Fruit fly (Drosophila melanogaster) whole organism, embryonic: ENCODE measurements around the gene kirre.

ENCODE experiments used
- ATbp ChIP-seq: fragments of 200-800 bp; sonication (Bioruptor generic); optimal IDR thresholded peaks from 2 replicates; lab custom pipeline; 2017; ENCODE audit warnings: missing biosample characterization, mild to moderate bottlenecking, missing genetic modification characterization, missing genetic modification reagents
- Adf1 ChIP-seq: fragments of 200-800 bp; sonication (Bioruptor generic); IDR thresholded peaks from 2 replicates; pipeline ENCODE4 v1.3.6; 2022; ENCODE audit warnings: missing biosample characterization, missing genetic modification characterization
- Aef1 ChIP-seq: fragments of 200-800 bp; sonication (Bioruptor generic); IDR thresholded peaks from 3 replicates; pipeline ENCODE4 v1.3.6; 2022; ENCODE audit warnings: missing biosample characterization, missing genetic modification characterization
- Atf6 ChIP-seq: fragments of 200-800 bp; sonication (Bioruptor generic); IDR thresholded peaks from 2 replicates; pipeline ENCODE4 v1.3.6; 2022; ENCODE audit warnings: missing biosample characterization, missing genetic modification characterization
- CG10321 ChIP-seq: fragments of 200-800 bp; sonication (Bioruptor generic); IDR thresholded peaks from 2 replicates; pipeline ENCODE4 v1.3.6; 2022; ENCODE audit warnings: missing biosample characterization, missing genetic modification characterization
- CG10431 ChIP-seq: fragments of 200-800 bp; sonication (Bioruptor generic); optimal IDR thresholded peaks from 3 replicates; lab custom pipeline; 2018; ENCODE audit warnings: missing biosample characterization, mild to moderate bottlenecking, missing genetic modification characterization
- CG10543 ChIP-seq: fragments of 200-800 bp; sonication (Bioruptor generic); optimal IDR thresholded peaks from 3 replicates; lab custom pipeline; 2017; ENCODE audit warnings: missing biosample characterization, mild to moderate bottlenecking, missing genetic modification characterization, moderate library complexity
- CG12071 ChIP-seq: fragments of 200-800 bp; sonication (Bioruptor generic); optimal IDR thresholded peaks from 3 replicates; lab custom pipeline; 2018; ENCODE audit warnings: missing biosample characterization, mild to moderate bottlenecking, missing genetic modification characterization
- CG12744 ChIP-seq: fragments of 200-800 bp; sonication (Bioruptor generic); optimal IDR thresholded peaks from 2 replicates; lab custom pipeline; 2016; ENCODE audit warnings: missing biosample characterization, missing genetic modification characterization
- CG1603 ChIP-seq: fragments of 200-800 bp; sonication (Bioruptor generic); optimal IDR thresholded peaks from 2 replicates; lab custom pipeline; 2019; ENCODE audit warnings: missing biosample characterization, mild to moderate bottlenecking, missing genetic modification characterization, moderate library complexity
- CG16779 ChIP-seq: fragments of 200-800 bp; sonication (Bioruptor generic); IDR thresholded peaks from 2 replicates; pipeline ENCODE4 v1.3.6; 2022; ENCODE audit warnings: missing biosample characterization, missing genetic modification characterization
- CG17385 ChIP-seq: fragments of 200-800 bp; sonication (Bioruptor generic); optimal IDR thresholded peaks from 3 replicates; lab custom pipeline; 2018; ENCODE audit warnings: missing biosample characterization, mild to moderate bottlenecking, missing genetic modification characterization
- CG17612 ChIP-seq: fragments of 200-800 bp; sonication (Bioruptor generic); IDR thresholded peaks from 2 replicates; pipeline ENCODE4 v1.3.6; 2022; ENCODE audit warnings: missing biosample characterization, missing genetic modification characterization
- CG18599 ChIP-seq: fragments of 200-800 bp; sonication (Bioruptor generic); optimal IDR thresholded peaks from 3 replicates; lab custom pipeline; 2017; ENCODE audit warnings: missing biosample characterization, missing genetic modification characterization, mild to moderate bottlenecking, moderate library complexity, missing genetic modification reagents
- CG18619 ChIP-seq: fragments of 200-800 bp; sonication (Bioruptor generic); optimal IDR thresholded peaks from 3 replicates; lab custom pipeline; 2017; ENCODE audit warnings: missing biosample characterization, mild to moderate bottlenecking, missing genetic modification characterization
- CG34376 ChIP-seq: fragments of 200-800 bp; sonication (Bioruptor generic); optimal IDR thresholded peaks from 2 replicates; lab custom pipeline; 2018; ENCODE audit warnings: missing biosample characterization, mild to moderate bottlenecking, missing genetic modification characterization
- CG4854 ChIP-seq: fragments of 200-800 bp; sonication (Bioruptor generic); optimal IDR thresholded peaks from 2 replicates; lab custom pipeline; 2016; ENCODE audit warnings: missing biosample characterization, missing genetic modification characterization, inconsistent platforms
- CG5245 ChIP-seq: fragments of 200-800 bp; sonication (Bioruptor generic); optimal IDR thresholded peaks from 3 replicates; lab custom pipeline; 2016; ENCODE audit warnings: missing biosample characterization, missing genetic modification characterization
- CG6791 ChIP-seq: fragments of 200-800 bp; sonication (Bioruptor generic); IDR thresholded peaks from 3 replicates; pipeline ENCODE4 v1.3.6; 2022; ENCODE audit warnings: missing biosample characterization, missing genetic modification characterization; ENCODE audit not compliant: partially characterized antibody
- CG7839 ChIP-seq: fragments of 200-800 bp; sonication (Bioruptor generic); optimal IDR thresholded peaks from 3 replicates; lab custom pipeline; 2018; ENCODE audit warnings: missing biosample characterization, mild to moderate bottlenecking, missing genetic modification characterization, moderate library complexity
- CG9876 ChIP-seq: fragments of 200-800 bp; sonication (Bioruptor generic); optimal IDR thresholded peaks from 2 replicates; lab custom pipeline; 2016; ENCODE audit warnings: missing biosample characterization, missing genetic modification characterization
- D ChIP-seq, 2 experiments: fragments of 200-800 bp in 1 of 2; fragments of >200 bp in 1 of 2; sonication (Bioruptor generic) in 1 of 2; optimal IDR thresholded peaks; 2 replicates in 1 of 2; 3 replicates in 1 of 2; lab custom pipeline; 2017; ENCODE audit warnings: mild to moderate bottlenecking in 1 of 2, missing biosample characterization in 1 of 2, missing genetic modification characterization in 1 of 2, missing genetic modification reagents in 1 of 2
- Dad ChIP-seq: fragments of 200-800 bp; sonication (Bioruptor generic); optimal IDR thresholded peaks from 3 replicates; lab custom pipeline; 2016; ENCODE audit warnings: missing biosample characterization, missing genetic modification characterization
- ERR ChIP-seq: fragments of 200-800 bp; sonication (Bioruptor generic); optimal IDR thresholded peaks from 2 replicates; lab custom pipeline; 2016; ENCODE audit warnings: missing biosample characterization, missing genetic modification characterization
- GATAe ChIP-seq: fragments of 200-800 bp; sonication (Bioruptor generic); conservative IDR thresholded peaks from 2 replicates; pipeline ENCODE4 v1.3.6; 2022; ENCODE audit warnings: missing biosample characterization, missing genetic modification characterization
- HLHmδ ChIP-seq: fragments of 200-800 bp; sonication (Bioruptor generic); optimal IDR thresholded peaks from 2 replicates; lab custom pipeline; 2018; ENCODE audit warnings: missing biosample characterization, mild to moderate bottlenecking, missing genetic modification characterization, moderate library complexity
- Hand ChIP-seq: fragments of 200-800 bp; sonication (Bioruptor generic); optimal IDR thresholded peaks from 2 replicates; lab custom pipeline; 2017; ENCODE audit warnings: mild to moderate bottlenecking, missing biosample characterization, missing genetic modification reagents, missing genetic modification characterization
- Hmr ChIP-seq: fragments of 200-800 bp; sonication (Bioruptor generic); optimal IDR thresholded peaks from 3 replicates; lab custom pipeline; 2017; ENCODE audit warnings: mild to moderate bottlenecking, missing biosample characterization, missing genetic modification reagents, missing genetic modification characterization
- Hmx ChIP-seq: fragments of 200-800 bp; sonication (Bioruptor generic); optimal IDR thresholded peaks from 2 replicates; lab custom pipeline; 2016; ENCODE audit warnings: missing biosample characterization, missing genetic modification characterization
- Pdp1 ChIP-seq, 2 experiments: fragments of 200-800 bp; sonication (Bioruptor generic); optimal IDR thresholded peaks; 3 replicates each; lab custom pipeline; 2016; ENCODE audit warnings: missing biosample characterization in 2 of 2, missing genetic modification characterization in 2 of 2, mild to moderate bottlenecking in 1 of 2, moderate library complexity in 1 of 2
- Spps ChIP-seq: fragments of 200-800 bp; sonication (Bioruptor generic); optimal IDR thresholded peaks from 2 replicates; lab custom pipeline; 2018; ENCODE audit warnings: missing biosample characterization, mild to moderate bottlenecking, missing genetic modification characterization
- Sry-β ChIP-seq: fragments of 200-800 bp; sonication (Bioruptor generic); optimal IDR thresholded peaks from 2 replicates; lab custom pipeline; 2018; ENCODE audit warnings: missing biosample characterization, mild to moderate bottlenecking, missing genetic modification characterization, moderate library complexity
- az2 ChIP-seq: fragments of 200-800 bp; sonication (Bioruptor generic); optimal IDR thresholded peaks from 3 replicates; lab custom pipeline; 2016; ENCODE audit warnings: missing biosample characterization, missing genetic modification characterization
- cato ChIP-seq: fragments of 200-800 bp; sonication (Bioruptor generic); optimal IDR thresholded peaks from 2 replicates; lab custom pipeline; 2016; ENCODE audit warnings: missing biosample characterization, missing genetic modification characterization, borderline replicate concordance
- chif ChIP-seq, 2 experiments: fragments of 200-800 bp; sonication (Bioruptor generic); optimal IDR thresholded peaks; 3 replicates each; lab custom pipeline; 2016; ENCODE audit warnings: missing biosample characterization in 2 of 2, missing genetic modification characterization in 2 of 2
- chm ChIP-seq: fragments of 200-800 bp; sonication (Bioruptor generic); IDR thresholded peaks from 2 replicates; pipeline ENCODE4 v1.3.6; 2022; ENCODE audit warnings: missing biosample characterization, missing genetic modification characterization
- gfzf ChIP-seq: fragments of 200-800 bp; sonication (Bioruptor generic); optimal IDR thresholded peaks from 2 replicates; lab custom pipeline; 2016; ENCODE audit warnings: missing biosample characterization, mild to moderate bottlenecking, missing genetic modification characterization, moderate library complexity
- hkb ChIP-seq, 2 experiments: fragments of 200-800 bp in 1 of 2; fragments of >200 bp in 1 of 2; sonication (Bioruptor generic) in 1 of 2; IDR thresholded peaks in 1 of 2; optimal IDR thresholded peaks in 1 of 2; 2 replicates each; pipeline versions ENCODE4 v1.3.6 to Lab custom; 2017 to 2022; ENCODE audit warnings: missing biosample characterization in 1 of 2, missing genetic modification characterization in 1 of 2
- jing ChIP-seq: fragments of 200-800 bp; sonication (Bioruptor generic); optimal IDR thresholded peaks from 2 replicates; lab custom pipeline; 2018; ENCODE audit warnings: missing biosample characterization, mild to moderate bottlenecking, missing genetic modification characterization
- kah ChIP-seq: fragments of 200-800 bp; sonication (Bioruptor generic); optimal IDR thresholded peaks from 2 replicates; lab custom pipeline; 2018; ENCODE audit warnings: missing biosample characterization, mild to moderate bottlenecking, missing genetic modification characterization
- repo ChIP-seq: fragments of 200-800 bp; sonication (Bioruptor generic); optimal IDR thresholded peaks from 2 replicates; lab custom pipeline; 2016; ENCODE audit warnings: missing biosample characterization, missing genetic modification characterization
- sens-2 ChIP-seq: fragments of 200-800 bp; sonication (Bioruptor generic); IDR thresholded peaks from 2 replicates; pipeline ENCODE4 v1.3.6; 2022; ENCODE audit warnings: missing biosample characterization, missing genetic modification characterization
- sim ChIP-seq: fragments of 200-800 bp; sonication (Bioruptor generic); IDR thresholded peaks from 2 replicates; pipeline ENCODE4 v1.3.6; 2022; ENCODE audit warnings: missing biosample characterization, missing genetic modification characterization
- so ChIP-seq: fragments of 200-800 bp; sonication (Bioruptor generic); IDR thresholded peaks from 3 replicates; pipeline ENCODE4 v1.3.6; 2022; ENCODE audit warnings: missing biosample characterization, missing genetic modification characterization
- sr ChIP-seq: fragments of 200-800 bp; sonication (Bioruptor generic); IDR thresholded peaks from 3 replicates; pipeline ENCODE4 v1.3.6; 2022; ENCODE audit warnings: missing biosample characterization, missing genetic modification characterization
- tin ChIP-seq: fragments of 200-800 bp; sonication (Bioruptor generic); optimal IDR thresholded peaks from 3 replicates; lab custom pipeline; 2016; ENCODE audit warnings: missing biosample characterization, missing genetic modification characterization
- tx ChIP-seq: fragments of 200-800 bp; sonication (Bioruptor generic); optimal IDR thresholded peaks from 2 replicates; lab custom pipeline; 2016; ENCODE audit warnings: missing biosample characterization, missing genetic modification characterization
- unpg ChIP-seq: fragments of 200-800 bp; sonication (Bioruptor generic); optimal IDR thresholded peaks from 3 replicates; lab custom pipeline; 2018; ENCODE audit warnings: missing biosample characterization, mild to moderate bottlenecking, missing genetic modification characterization, moderate library complexity
- zen2 ChIP-seq: fragments of 200-800 bp; sonication (Bioruptor generic); IDR thresholded peaks from 3 replicates; pipeline ENCODE4 v1.3.6; 2022; ENCODE audit warnings: missing biosample characterization, missing genetic modification characterization; ENCODE audit not compliant: partially characterized antibody

The kirre gene

DNA sequence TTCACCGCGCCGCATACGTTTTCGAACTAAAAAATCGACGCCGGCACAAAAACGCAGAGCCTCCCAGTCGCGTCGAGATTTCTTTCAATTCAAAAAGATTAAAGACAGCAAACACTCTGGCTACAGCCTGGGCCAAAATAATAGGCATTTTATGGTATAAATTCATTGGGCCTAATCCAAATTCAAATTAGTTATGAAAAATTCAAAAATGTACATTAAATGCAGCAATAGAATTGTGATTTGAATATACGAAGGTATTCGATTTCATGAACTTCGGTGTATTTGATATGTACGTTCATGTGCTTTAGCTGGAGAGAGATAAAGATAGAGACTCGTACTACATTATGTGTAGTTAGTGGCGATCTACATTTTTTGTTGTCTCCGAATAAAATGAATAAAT lies 3.9 kb downstream of the kirre start, which contains the start of gene Syx4 (continued):
- TF ChIP-seq jing (GFP tag; lab: Kevin White, UChicago) (peak; percentile 75), unpg (peak; percentile 95), tin (GFP tag; lab: Kevin White, UChicago) (peak; percentile 77), CG4854 (peak; percentile 85), Hmr (GFP tag; lab: Kevin White, UChicago) (peak; percentile 95), CG17385 (GFP tag; lab: Kevin White, UChicago) (peak; percentile 90), az2 (GFP tag; lab: Kevin White, UChicago) (peak; percentile 86), CG12744 (GFP tag; lab: Kevin White, UChicago) (peak; percentile 87), Dad (GFP tag; lab: Kevin White, UChicago) (peak; percentile 79), tx (peak; percentile 85), CG7839 (tag; lab: Kevin White, UChicago) (peak; percentile 95), Hmx (GFP tag; lab: Kevin White, UChicago) (peak; percentile 54), CG10431 (GFP tag; lab: Kevin White, UChicago) (no peak), ATbp (peak; percentile 88), Aef1 (peak; percentile 86), chif (GFP tag; optimal IDR thresholded peaks at IDR 0.05; lab: Kevin White, UChicago) (peak; percentile 78 to 83), hkb (optimal IDR thresholded peaks at IDR 0.05; lab: Kevin White, UChicago) (no peak), hkb (GFP tag; IDR thresholded peaks at IDR 0.05; lab: Robert Waterston, UW) (peak; percentile 96), HLHmδ (GFP tag; lab: Kevin White, UChicago) (no peak), so (peak; percentile 92), CG12071 (peak; percentile 94), Sry-β (peak; percentile 16), CG1603 (tag; lab: Kevin White, UChicago) (peak; percentile 94), sim (GFP tag; lab: Robert Waterston, UW) (peak; percentile 80), kah (GFP tag; lab: Kevin White, UChicago) (peak; percentile 82), chm (GFP tag; lab: Robert Waterston, UW) (peak; percentile 92), GATAe (peak; percentile 76), sr (GFP tag; lab: Robert Waterston, UW) (peak; percentile 60; the same call in 2 of the 3 replicates), Hand (GFP tag; lab: Kevin White, UChicago) (peak; percentile 86), CG34376 (GFP tag; lab: Kevin White, UChicago) (peak; percentile 33), Pdp1 (GFP tag; optimal IDR thresholded peaks at IDR 0.05; lab: Kevin White, UChicago) (peak; percentile 84 to 85), repo (peak; percentile 86), Spps (tag; lab: Kevin White, UChicago) (peak; percentile 34), gfzf (no peak), CG18619 (GFP tag; lab: Kevin White, UChicago) (peak; percentile 86), cato (GFP tag; lab: Kevin White, UChicago) (peak; percentile 25), CG5245 (GFP tag; lab: Kevin White, UChicago) (peak; percentile 79), Atf6 (GFP tag; lab: Robert Waterston, UW) (peak; percentile 94), ERR (GFP tag; lab: Kevin White, UChicago) (peak; percentile 81), CG18599 (GFP tag; lab: Kevin White, UChicago) (peak; percentile 97), CG16779 (GFP tag; lab: Robert Waterston, UW) (peak; percentile 68), sens-2 (GFP tag; lab: Robert Waterston, UW) (peak; percentile 80), CG17612 (GFP tag; lab: Robert Waterston, UW) (peak; percentile 67), CG9876 (GFP tag; lab: Kevin White, UChicago) (peak; percentile 79), Adf1 (GFP tag; lab: Robert Waterston, UW) (peak; percentile 64; the same call in 1 of the 2 replicates), CG10543 (GFP tag; lab: Kevin White, UChicago) (peak; percentile 39), CG10321 (GFP tag; lab: Robert Waterston, UW) (peak; percentile 79), D (optimal IDR thresholded peaks at IDR 0.05; lab: Kevin White, UChicago) (no peak), D (GFP tag; optimal IDR thresholded peaks at IDR 0.05; lab: Kevin White, UChicago) (peak; percentile 77), CG6791 (no peak), zen2 (GFP tag; lab: Robert Waterston, UW) (no peak)
